Fruit fly (Drosophila melanogaster): ENCODE results near the gene CG7715.

CG7715 gene

dm6 chr3R:18706289-18706688 lies 22.0 kb downstream of the CG7715 start:
- TF ChIP-seq Clk (GFP tag; optimal IDR thresholded peaks at IDR 0.05): no peak
- no peak for TF ChIP-seq CG33017 (tag; optimal IDR thresholded peaks at IDR 0.05)
- TF ChIP-seq ovo (GFP tag; optimal IDR thresholded peaks at IDR 0.05): no peak
- no peak for TF ChIP-seq tj (GFP tag; optimal IDR thresholded peaks at IDR 0.05)
- no peak for TF ChIP-seq Crg-1 (GFP tag; optimal IDR thresholded peaks at IDR 0.05)
- TF ChIP-seq Hr96 (GFP tag; optimal IDR thresholded peaks at IDR 0.05): no peak
- TF ChIP-seq CG1620 (GFP tag; optimal IDR thresholded peaks at IDR 0.05): no peak
- no peak for TF ChIP-seq pad (GFP tag; optimal IDR thresholded peaks at IDR 0.05)
- no peak for TF ChIP-seq kay (GFP tag; ENCODE audit: borderline replicate concordance)
- no peak for TF ChIP-seq cic (GFP tag; optimal IDR thresholded peaks at IDR 0.05)
- no peak for TF ChIP-seq CG12768 (GFP tag; optimal IDR thresholded peaks at IDR 0.05)
- TF ChIP-seq CG5204 (GFP tag; optimal IDR thresholded peaks at IDR 0.05): no peak
- no peak for TF ChIP-seq bab1 (GFP tag; optimal IDR thresholded peaks at IDR 0.05)
- no peak for TF ChIP-seq CG11617 (GFP tag; optimal IDR thresholded peaks at IDR 0.05)
- TF ChIP-seq Mnt (GFP tag; optimal IDR thresholded peaks at IDR 0.05): no peak
- TF ChIP-seq cnc (optimal IDR thresholded peaks at IDR 0.05): no peak

dm6 chr3R:18705150-18705549 lies 23.1 kb downstream of the CG7715 start, which contains the start of the genes ChAT and VAChT:
ChAT (plus strand) TSS chr3R:18705501.
VAChT (plus strand) TSS chr3R:18705501.
- TF ChIP-seq pad (GFP tag; optimal IDR thresholded peaks at IDR 0.05): peak; percentile 77
- TF ChIP-seq CG7045 (GFP tag; optimal IDR thresholded peaks at IDR 0.05): no peak

- TF ChIP-seq CG5204 (GFP tag; optimal IDR thresholded peaks at IDR 0.05) (no peak), tj (GFP tag; optimal IDR thresholded peaks at IDR 0.05) (no peak), CG7101 (tag; optimal IDR thresholded peaks at IDR 0.05) (no peak), CG12768 (GFP tag; optimal IDR thresholded peaks at IDR 0.05) (no peak), Mnt (GFP tag; optimal IDR thresholded peaks at IDR 0.05) (no peak), Crg-1 (GFP tag; optimal IDR thresholded peaks at IDR 0.05) (no peak)
Observed at dm6 chr3R:18703514-18703913, 24.8 kb downstream of the CG7715 start.

dm6 chr3R:18698855-18699569 lies 29.3 kb downstream of the CG7715 start:
- TF ChIP-seq pad (GFP tag; optimal IDR thresholded peaks at IDR 0.05) (peak; percentile 93), cnc (optimal IDR thresholded peaks at IDR 0.05) (no peak), CG33017 (tag; optimal IDR thresholded peaks at IDR 0.05) (no peak)

- no peak for TF ChIP-seq cnc (optimal IDR thresholded peaks at IDR 0.05)
- TF ChIP-seq Crg-1 (GFP tag; optimal IDR thresholded peaks at IDR 0.05): no peak
- no peak for TF ChIP-seq CG33017 (tag; optimal IDR thresholded peaks at IDR 0.05)
- no peak for TF ChIP-seq CG12768 (GFP tag; optimal IDR thresholded peaks at IDR 0.05)
- TF ChIP-seq kay (GFP tag; ENCODE audit: borderline replicate concordance): no peak
- TF ChIP-seq CG7101 (tag; optimal IDR thresholded peaks at IDR 0.05): no peak
- no peak for TF ChIP-seq Hr96 (GFP tag; optimal IDR thresholded peaks at IDR 0.05)
- no peak for TF ChIP-seq ovo (GFP tag; optimal IDR thresholded peaks at IDR 0.05)
- TF ChIP-seq toe (GFP tag; optimal IDR thresholded peaks at IDR 0.05): no peak
- no peak for TF ChIP-seq pad (GFP tag; optimal IDR thresholded peaks at IDR 0.05)
- no peak for TF ChIP-seq CG11617 (GFP tag; optimal IDR thresholded peaks at IDR 0.05)
- TF ChIP-seq CG14711 (tag; optimal IDR thresholded peaks at IDR 0.05): no peak
- TF ChIP-seq bab1 (GFP tag; optimal IDR thresholded peaks at IDR 0.05): no peak
Observed at dm6 chr3R:18694952-18695351, 33.3 kb downstream of the CG7715 start, which contains the start of gene CG34282. CG34282 (plus strand) TSS chr3R:18695252.

dm6 chr3R:18693611-18694010 lies 34.7 kb downstream of the CG7715 start, which contains the start of gene CG14300:
CG14300 (minus strand) TSS chr3R:18693711.
- TF ChIP-seq CG7101 (tag; optimal IDR thresholded peaks at IDR 0.05) (no peak), CG7045 (GFP tag; optimal IDR thresholded peaks at IDR 0.05) (no peak), CG12768 (GFP tag; optimal IDR thresholded peaks at IDR 0.05) (no peak), kay (GFP tag; ENCODE audit: borderline replicate concordance) (no peak), cnc (optimal IDR thresholded peaks at IDR 0.05) (no peak), CG5204 (GFP tag; optimal IDR thresholded peaks at IDR 0.05) (no peak)

dm6 chr3R:18692619-18693018 lies 35.6 kb downstream of the CG7715 start, which contains the start of gene Muc91C:
Muc91C (minus strand) TSS chr3R:18692719.
- TF ChIP-seq CG11617 (GFP tag; optimal IDR thresholded peaks at IDR 0.05): no peak
- TF ChIP-seq CG7045 (GFP tag; optimal IDR thresholded peaks at IDR 0.05): no peak
- no peak for TF ChIP-seq CG1620 (GFP tag; optimal IDR thresholded peaks at IDR 0.05)
- no peak for TF ChIP-seq Crg-1 (GFP tag; optimal IDR thresholded peaks at IDR 0.05)
- TF ChIP-seq CG33017 (tag; optimal IDR thresholded peaks at IDR 0.05): no peak
- TF ChIP-seq kay (GFP tag; ENCODE audit: borderline replicate concordance): no peak
- no peak for TF ChIP-seq pad (GFP tag; optimal IDR thresholded peaks at IDR 0.05)
- TF ChIP-seq Hr96 (GFP tag; optimal IDR thresholded peaks at IDR 0.05): no peak
- no peak for TF ChIP-seq Clk (GFP tag; optimal IDR thresholded peaks at IDR 0.05)
- no peak for TF ChIP-seq bab1 (GFP tag; optimal IDR thresholded peaks at IDR 0.05)
- no peak for TF ChIP-seq CG5204 (GFP tag; optimal IDR thresholded peaks at IDR 0.05)
- no peak for TF ChIP-seq CG12768 (GFP tag; optimal IDR thresholded peaks at IDR 0.05)

Measured in whole organism, adult.